Fruit fly (Drosophila melanogaster): ENCODE data around the gene CG13008.
A peak's percentile ranks its signal among the peaks of the same experiment; 100 is the strongest.

The CG13008 gene

DNA sequence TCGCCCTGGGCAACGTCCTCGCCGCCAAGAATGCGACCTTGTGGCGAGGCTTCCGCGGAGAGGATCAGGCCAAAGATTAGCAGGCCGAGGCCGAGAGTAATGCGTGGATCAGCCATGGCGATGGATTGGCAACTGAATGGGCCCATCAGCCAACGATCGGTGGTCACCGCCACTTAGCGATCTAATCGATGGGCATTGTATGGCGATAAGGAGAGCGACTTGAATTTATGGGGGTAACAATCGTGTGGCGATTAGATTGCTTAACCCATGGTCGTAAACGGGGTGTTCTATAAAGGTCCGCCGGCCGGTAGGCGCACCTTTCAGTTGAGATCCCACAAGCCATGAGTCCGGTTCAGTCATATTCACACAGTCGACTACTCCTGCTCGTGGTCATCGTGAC is 7.4 kb upstream of the CG13008 start, which contains the start of the genes CG9673 and CG4653:
Gene CG9673, minus strand, starts transcription at position 138 of the 400 bp plus-strand sequence.
Gene CG4653, plus strand, starts transcription at position 335 of the 400 bp plus-strand sequence.
- no peak for TF ChIP-seq CG15710 (tag; optimal IDR thresholded peaks at IDR 0.05)
- no peak for TF ChIP-seq CG12605 (GFP tag; IDR thresholded peaks at IDR 0.05)
- no peak for TF ChIP-seq CG34367 (tag; optimal IDR thresholded peaks at IDR 0.05)
- no peak for TF ChIP-seq D1 (tag; optimal IDR thresholded peaks at IDR 0.05)
- TF ChIP-seq Ets98B (GFP tag; IDR thresholded peaks at IDR 0.05): no peak

DNA sequence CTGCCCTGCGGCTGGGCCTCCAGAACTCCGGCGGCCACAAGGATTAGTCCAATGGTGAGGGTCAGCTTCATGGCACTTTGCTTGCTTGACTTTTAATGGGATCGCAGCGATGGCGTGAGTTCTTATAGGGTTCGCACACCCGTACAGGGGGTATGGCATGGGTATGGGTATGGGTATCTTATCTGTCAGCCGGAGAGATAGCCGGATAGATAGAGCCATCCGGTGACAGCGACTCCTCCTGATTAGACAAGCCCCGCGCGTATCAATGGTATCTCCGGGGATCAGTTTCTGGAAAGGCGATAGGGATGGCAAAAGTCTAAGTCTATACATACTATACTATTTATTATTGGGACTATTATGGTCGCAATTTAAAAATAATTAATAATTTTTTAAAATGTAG is 4.3 kb upstream of the CG13008 start, which contains the start of gene CG9672:
Gene CG9672, minus strand, starts transcription at position 101 of the 400 bp plus-strand sequence.
- no peak for TF ChIP-seq CG10348 (GFP tag; IDR thresholded peaks at IDR 0.05)
- TF ChIP-seq CG8301 (tag; optimal IDR thresholded peaks at IDR 0.05): no peak

DNA sequence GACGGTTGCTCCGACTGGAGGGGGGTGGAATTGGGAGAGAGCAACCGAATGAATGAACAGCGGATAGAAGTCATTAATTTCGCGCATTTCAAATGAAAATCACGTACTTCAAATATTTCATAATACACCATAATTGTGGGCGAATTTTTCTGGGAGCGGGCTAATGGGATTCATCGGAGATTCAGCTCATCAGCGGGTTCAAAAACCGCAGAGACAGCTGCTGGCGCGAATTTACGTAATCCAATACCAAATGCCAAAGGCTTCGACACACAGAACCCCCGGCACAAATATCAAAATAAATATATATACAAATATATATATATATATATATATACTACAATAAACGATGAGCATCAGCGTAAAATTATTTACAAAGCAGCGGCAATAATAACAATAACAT is 5.5 kb downstream of the CG13008 start:
- TF ChIP-seq CG34367 (tag; optimal IDR thresholded peaks at IDR 0.05): no peak
- no peak for TF ChIP-seq Pif1B (GFP tag; optimal IDR thresholded peaks at IDR 0.05)
- TF ChIP-seq CG12605 (GFP tag; IDR thresholded peaks at IDR 0.05): no peak
- no peak for TF ChIP-seq CG32121 (GFP tag; IDR thresholded peaks at IDR 0.05)
- TF ChIP-seq CG10348 (GFP tag; IDR thresholded peaks at IDR 0.05): no peak
- no peak for TF ChIP-seq CG14655 (GFP tag; optimal IDR thresholded peaks at IDR 0.05)
- TF ChIP-seq EcR (GFP tag; optimal IDR thresholded peaks at IDR 0.05): no peak
- no peak for TF ChIP-seq rn (GFP tag; IDR thresholded peaks at IDR 0.05)
- no peak for TF ChIP-seq gl (tag; optimal IDR thresholded peaks at IDR 0.05)
- no peak for TF ChIP-seq D1 (tag; optimal IDR thresholded peaks at IDR 0.05)
- no peak for TF ChIP-seq Ets98B (GFP tag; IDR thresholded peaks at IDR 0.05)
- no peak for TF ChIP-seq fd96Ca (GFP tag; IDR thresholded peaks at IDR 0.05)
- TF ChIP-seq CG8301 (tag; optimal IDR thresholded peaks at IDR 0.05): no peak
- no peak for TF ChIP-seq CG9948 (tag; optimal IDR thresholded peaks at IDR 0.05)
- TF ChIP-seq CG4496 (GFP tag; IDR thresholded peaks at IDR 0.05): no peak
- no peak for TF ChIP-seq Pif1A (GFP tag; optimal IDR thresholded peaks at IDR 0.05)

DNA sequence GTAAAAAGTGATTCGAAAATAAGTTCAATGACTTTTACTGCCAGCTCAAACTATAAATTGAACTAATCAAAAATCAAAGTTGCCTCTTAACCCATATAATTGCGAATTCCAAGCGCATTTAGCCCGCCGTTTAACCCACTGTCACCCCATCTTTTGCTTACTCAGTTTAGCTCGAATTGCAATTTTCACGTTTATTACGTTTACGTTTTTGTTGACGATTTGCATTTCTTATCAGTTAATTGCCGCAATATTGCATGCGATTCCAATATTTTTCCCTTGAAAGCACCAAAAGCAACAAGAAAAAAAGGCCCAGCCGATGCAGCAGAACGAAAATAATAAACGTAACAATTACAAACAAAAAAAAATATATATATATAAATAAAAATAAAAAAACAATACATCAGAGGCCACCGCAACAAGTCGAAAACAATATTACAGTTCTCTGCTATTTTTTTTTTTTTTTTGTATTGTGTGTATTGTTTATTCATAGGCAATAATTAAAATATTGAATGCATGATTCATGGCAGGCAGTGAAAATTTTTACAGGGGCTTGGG is 7.1 kb downstream of the CG13008 start:
- TF ChIP-seq CG9948 (tag; optimal IDR thresholded peaks at IDR 0.05) (no peak), D1 (tag; optimal IDR thresholded peaks at IDR 0.05) (no peak), CG8159 (tag; optimal IDR thresholded peaks at IDR 0.05) (no peak), Pif1A (GFP tag; optimal IDR thresholded peaks at IDR 0.05) (no peak), Snoo (tag; optimal IDR thresholded peaks at IDR 0.05) (no peak), CG34367 (tag; optimal IDR thresholded peaks at IDR 0.05) (no peak), CG15710 (tag; optimal IDR thresholded peaks at IDR 0.05) (no peak), gl (tag; optimal IDR thresholded peaks at IDR 0.05) (no peak), CG8301 (tag; optimal IDR thresholded peaks at IDR 0.05) (no peak), CG17806 (tag; optimal IDR thresholded peaks at IDR 0.05) (no peak), Pif1B (GFP tag; optimal IDR thresholded peaks at IDR 0.05) (no peak), CG4496 (GFP tag; IDR thresholded peaks at IDR 0.05) (no peak), Ets98B (GFP tag; IDR thresholded peaks at IDR 0.05) (no peak), EcR (GFP tag; optimal IDR thresholded peaks at IDR 0.05) (no peak), rn (GFP tag; IDR thresholded peaks at IDR 0.05) (no peak), CG14655 (GFP tag; optimal IDR thresholded peaks at IDR 0.05) (no peak), CG32121 (GFP tag; IDR thresholded peaks at IDR 0.05) (no peak), fd96Ca (GFP tag; IDR thresholded peaks at IDR 0.05) (no peak), CG13204 (GFP tag; optimal IDR thresholded peaks at IDR 0.05) (no peak), CG12605 (GFP tag; IDR thresholded peaks at IDR 0.05) (no peak)

DNA sequence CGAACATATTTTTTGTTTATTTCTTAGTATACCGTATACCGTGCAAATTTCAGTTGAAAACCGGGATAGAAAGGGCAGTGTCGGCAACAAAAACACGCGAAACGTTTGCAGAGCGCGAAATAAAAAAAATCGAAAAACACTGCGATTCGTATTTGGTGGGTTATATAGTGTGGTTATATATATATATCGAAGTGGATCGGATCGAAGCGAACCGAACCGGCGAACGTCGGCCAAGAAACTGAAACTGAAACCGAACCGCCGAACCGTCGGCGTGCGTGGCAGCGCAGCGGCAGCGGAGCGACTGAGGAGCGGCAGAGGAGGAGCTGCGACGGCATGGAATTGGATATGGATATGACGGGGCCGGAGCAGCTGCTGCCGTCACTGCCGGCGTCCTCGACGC is 10.1 kb downstream of the CG13008 start, which contains the start of the genes CG32572 and CG34325:
Gene CG32572, plus strand, starts transcription at position 16 of the 400 bp plus-strand sequence.
Gene CG34325, minus strand, starts transcription at position 244 of the 400 bp plus-strand sequence.
- no peak for TF ChIP-seq Ets98B (GFP tag; IDR thresholded peaks at IDR 0.05)
- no peak for TF ChIP-seq D1 (tag; optimal IDR thresholded peaks at IDR 0.05)

DNA sequence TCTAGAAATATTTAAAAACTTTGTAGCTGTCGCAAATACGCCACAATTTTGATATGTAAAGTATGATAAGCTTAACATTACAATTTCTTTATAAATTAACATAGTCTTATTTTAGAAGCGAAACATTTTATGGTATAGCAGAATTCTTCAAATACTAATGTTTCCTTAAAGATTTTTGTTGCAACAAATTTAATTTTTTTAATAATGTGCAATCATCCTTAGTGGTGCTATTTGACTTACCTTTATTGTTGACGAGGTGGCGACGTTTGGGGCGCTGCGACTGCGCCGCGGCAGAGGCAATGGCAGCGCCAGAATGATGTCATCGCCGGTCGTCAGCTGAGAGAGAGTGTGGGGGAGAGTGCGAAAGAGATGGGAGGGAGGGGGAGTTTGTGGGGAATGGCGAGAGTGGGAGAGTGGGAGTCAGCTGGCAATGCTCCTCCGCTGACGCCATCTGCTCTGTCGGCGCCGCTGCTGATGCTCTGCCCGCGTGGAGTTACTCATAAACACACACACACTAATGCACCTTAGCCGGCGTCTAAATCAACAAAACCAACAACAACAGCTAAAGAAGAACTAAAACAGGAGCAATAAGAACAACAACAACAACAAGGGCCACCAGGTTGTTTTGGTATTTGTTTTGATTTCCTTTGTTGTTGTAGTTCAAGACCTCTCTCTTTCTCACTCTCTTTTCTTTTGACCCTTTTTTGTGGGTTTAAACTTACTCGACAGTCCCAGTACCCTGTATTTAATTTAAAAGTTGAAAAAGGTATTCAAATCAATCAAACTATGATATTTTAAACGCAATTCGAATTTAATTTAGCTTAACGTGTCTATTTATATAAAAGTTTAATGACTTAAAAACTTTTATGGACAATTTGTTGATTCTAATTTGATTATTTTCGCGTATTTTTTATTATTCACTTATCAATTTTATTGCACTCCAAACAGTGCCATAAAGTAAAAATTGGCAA is 12.4 kb downstream of the CG13008 start:
- TF ChIP-seq CG4496 (GFP tag; IDR thresholded peaks at IDR 0.05) (peak; percentile 57), gl (tag; optimal IDR thresholded peaks at IDR 0.05) (peak; percentile 92), CG12605 (GFP tag; IDR thresholded peaks at IDR 0.05) (peak; percentile 31; the same call in 1 of the 2 replicates), Pif1A (GFP tag; optimal IDR thresholded peaks at IDR 0.05) (no peak), CG9948 (tag; optimal IDR thresholded peaks at IDR 0.05) (peak; percentile 68), CG32121 (GFP tag; IDR thresholded peaks at IDR 0.05) (peak; percentile 67), D1 (tag; optimal IDR thresholded peaks at IDR 0.05) (no peak), Snoo (tag; optimal IDR thresholded peaks at IDR 0.05) (peak; percentile 65), CG14655 (GFP tag; optimal IDR thresholded peaks at IDR 0.05) (peak; percentile 53), CG8301 (tag; optimal IDR thresholded peaks at IDR 0.05) (peak; percentile 46), CG10348 (GFP tag; IDR thresholded peaks at IDR 0.05) (peak; percentile 22; the same call in 1 of the 2 replicates), EcR (GFP tag; optimal IDR thresholded peaks at IDR 0.05) (peak; percentile 70), fd96Ca (GFP tag; IDR thresholded peaks at IDR 0.05) (0 out of 3 replicates have a peak, but pooled peaks have one; percentile 42), CG17806 (tag; optimal IDR thresholded peaks at IDR 0.05) (peak; percentile 60), CG15710 (tag; optimal IDR thresholded peaks at IDR 0.05) (peak; percentile 51), Pif1B (GFP tag; optimal IDR thresholded peaks at IDR 0.05) (no peak), Ets98B (GFP tag; IDR thresholded peaks at IDR 0.05) (peak; percentile 43; the same call in 1 of the 2 replicates), CG13204 (GFP tag; optimal IDR thresholded peaks at IDR 0.05) (peak; percentile 82), CG8159 (tag; optimal IDR thresholded peaks at IDR 0.05) (peak; percentile 64), rn (GFP tag; IDR thresholded peaks at IDR 0.05) (peak; percentile 8; the same call in 1 of the 2 replicates), CG34367 (tag; optimal IDR thresholded peaks at IDR 0.05) (peak; percentile 81)

All from whole organism, pupa.